Worm (Caenorhabditis elegans) whole organism, L4/young adult: ENCODE measurements around the gene srx-133.

Experiments
- W03F9.2 ChIP-seq: fragments of 150-350 bp; optimal IDR thresholded peaks from 2 replicates; lab custom pipeline; 2014; ENCODE audit warnings: missing biosample characterization, missing genetic modification characterization
- dao-5 ChIP-seq: sonication (generic microtip); optimal IDR thresholded peaks from 2 replicates; lab custom pipeline; 2016; ENCODE audit warnings: missing genotype, missing genetic modification characterization, moderate library complexity, missing compliant biosample characterization
- him-1 ChIP-seq: sonication (generic microtip); optimal IDR thresholded peaks from 2 replicates; lab custom pipeline; 2016; ENCODE audit warnings: missing genotype, missing genetic modification reagents, missing genetic modification characterization, missing compliant biosample characterization

DNA sequence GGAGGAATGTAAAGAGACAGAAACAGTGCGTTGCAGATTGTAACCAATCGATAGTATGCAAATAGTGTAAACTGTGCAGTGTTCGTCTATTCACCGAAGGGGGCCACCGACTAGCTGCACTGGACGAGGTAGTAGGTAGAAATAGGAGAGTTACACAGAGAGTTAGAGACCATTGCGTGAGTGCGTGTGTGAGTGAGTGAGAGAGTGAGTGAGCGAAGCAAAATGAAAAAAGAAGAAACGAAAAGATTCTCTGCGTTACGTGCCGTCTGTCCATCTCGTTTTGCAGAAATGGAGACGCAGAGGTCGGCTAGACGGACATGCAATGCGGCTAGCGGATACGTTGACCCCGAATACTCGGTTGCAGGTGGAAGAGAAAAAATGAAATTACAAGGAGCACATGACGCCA lies 40.0 kb upstream of the srx-133 start:
- TF ChIP-seq him-1 (tag; lab: Kevin White, UChicago) (no peak), W03F9.2 (tag; lab: Kevin White, UChicago) (no peak), dao-5 (tag; lab: Kevin White, UChicago) (no peak)
